Fruit fly (Drosophila melanogaster) whole organism, embryonic: ENCODE measurements around the gene Hn.
A peak's percentile ranks its signal among the peaks of the same experiment; 100 is the strongest.

Source experiments
- Adf1 ChIP-seq: fragments of 200-800 bp; sonication (Bioruptor generic); IDR thresholded peaks from 2 replicates; pipeline ENCODE4 v1.3.6; 2022; ENCODE audit warnings: missing biosample characterization, missing genetic modification characterization
- CG10565 ChIP-seq: fragments of 200-800 bp; sonication (Bioruptor generic); optimal IDR thresholded peaks from 3 replicates; lab custom pipeline; 2016; ENCODE audit warnings: missing biosample characterization, mild to moderate bottlenecking, missing genetic modification characterization
- CG11456 ChIP-seq: fragments of 200-800 bp; sonication (Bioruptor generic); IDR thresholded peaks from 3 replicates; pipeline ENCODE4 v1.3.6; 2022; ENCODE audit warnings: missing biosample characterization, missing genetic modification characterization
- CG11723 ChIP-seq: fragments of 200-800 bp; sonication (Bioruptor generic); optimal IDR thresholded peaks from 2 replicates; lab custom pipeline; 2017; ENCODE audit warnings: missing biosample characterization, mild to moderate bottlenecking, missing genetic modification characterization
- CG12236 ChIP-seq: fragments of 200-800 bp; sonication (Bioruptor generic); optimal IDR thresholded peaks from 2 replicates; lab custom pipeline; 2016; ENCODE audit warnings: missing biosample characterization, missing genetic modification characterization
- CG12391 ChIP-seq: fragments of 200-800 bp; sonication (Bioruptor generic); optimal IDR thresholded peaks from 3 replicates; lab custom pipeline; 2018; ENCODE audit warnings: missing biosample characterization, mild to moderate bottlenecking, missing genetic modification characterization, moderate library complexity
- CG2120 ChIP-seq: fragments of 200-800 bp; sonication (Bioruptor generic); optimal IDR thresholded peaks from 3 replicates; lab custom pipeline; 2016; ENCODE audit warnings: missing biosample characterization, missing genetic modification characterization
- CG30403 ChIP-seq: fragments of 200-800 bp; sonication (Bioruptor generic); optimal IDR thresholded peaks from 3 replicates; lab custom pipeline; 2016; ENCODE audit warnings: missing biosample characterization, missing genetic modification characterization
- CG31441 ChIP-seq: fragments of 200-800 bp; sonication (Bioruptor generic); IDR thresholded peaks from 2 replicates; pipeline ENCODE4 v1.3.6; 2022; ENCODE audit warnings: missing biosample characterization, missing genetic modification characterization
- CG6791 ChIP-seq: fragments of 200-800 bp; sonication (Bioruptor generic); IDR thresholded peaks from 3 replicates; pipeline ENCODE4 v1.3.6; 2022; ENCODE audit warnings: missing biosample characterization, missing genetic modification characterization; ENCODE audit not compliant: partially characterized antibody
- Dek ChIP-seq: fragments of 200-800 bp; sonication (Bioruptor generic); optimal IDR thresholded peaks from 3 replicates; lab custom pipeline; 2019; ENCODE audit warnings: missing biosample characterization, mild to moderate bottlenecking, missing genetic modification characterization, moderate library complexity
- Ets65A ChIP-seq: fragments of 200-800 bp; sonication (Bioruptor generic); peaks from one replicate; lab custom pipeline; 2016; ENCODE audit warnings: missing biosample characterization, missing genetic modification characterization
- H15 ChIP-seq: fragments of 200-800 bp; sonication (Bioruptor generic); IDR thresholded peaks from 3 replicates; pipeline ENCODE4 v1.3.6; 2022; ENCODE audit warnings: missing biosample characterization, missing genetic modification characterization
- H2.0 ChIP-seq: fragments of 200-800 bp; sonication (Bioruptor generic); IDR thresholded peaks from 2 replicates; pipeline ENCODE4 v1.3.6; 2022; ENCODE audit warnings: missing biosample characterization, missing genetic modification characterization
- Hmr ChIP-seq: fragments of 200-800 bp; sonication (Bioruptor generic); optimal IDR thresholded peaks from 3 replicates; lab custom pipeline; 2017; ENCODE audit warnings: mild to moderate bottlenecking, missing biosample characterization, missing genetic modification reagents, missing genetic modification characterization
- Med ChIP-seq: fragments of 200-800 bp; sonication (Bioruptor generic); peaks from one replicate; lab custom pipeline; 2016; ENCODE audit warnings: missing biosample characterization, missing genetic modification characterization, mild to moderate bottlenecking, inconsistent platforms, moderate library complexity
- Pdp1 ChIP-seq, 2 experiments: fragments of 200-800 bp; sonication (Bioruptor generic); optimal IDR thresholded peaks; 3 replicates each; lab custom pipeline; 2016; ENCODE audit warnings: missing biosample characterization in 2 of 2, missing genetic modification characterization in 2 of 2, mild to moderate bottlenecking in 1 of 2, moderate library complexity in 1 of 2
- Sox102F ChIP-seq: fragments of 200-800 bp; sonication (Bioruptor generic); optimal IDR thresholded peaks from 2 replicates; lab custom pipeline; 2018; ENCODE audit warnings: missing biosample characterization, mild to moderate bottlenecking, missing genetic modification characterization, moderate library complexity
- Ssrp ChIP-seq: fragments of 200-800 bp; sonication (Bioruptor generic); optimal IDR thresholded peaks from 2 replicates; lab custom pipeline; 2018; ENCODE audit warnings: missing biosample characterization, mild to moderate bottlenecking, missing genetic modification characterization, moderate library complexity
- Trl ChIP-seq, 3 experiments: fragments of >200 bp in 2 of 3; fragments of 200-800 bp in 1 of 3; sonication (Bioruptor generic) in 1 of 3; optimal IDR thresholded peaks; 2 replicates in 1 of 3; 3 replicates in 2 of 3; lab custom pipeline; 2016 to 2017; ENCODE audit warnings: missing biosample characterization in 1 of 3, missing genetic modification characterization in 1 of 3
- ara ChIP-seq: fragments of 200-800 bp; sonication (Bioruptor generic); IDR thresholded peaks from 2 replicates; pipeline ENCODE4 v1.3.6; 2022; ENCODE audit warnings: missing biosample characterization, missing genetic modification characterization
- bowl ChIP-seq: fragments of 200-800 bp; sonication (Bioruptor generic); IDR thresholded peaks from 2 replicates; pipeline ENCODE4 v1.3.6; 2022; ENCODE audit warnings: missing biosample characterization, missing genetic modification characterization
- cg ChIP-seq: fragments of 200-800 bp; sonication (Bioruptor generic); optimal IDR thresholded peaks from 3 replicates; lab custom pipeline; 2019; ENCODE audit warnings: missing biosample characterization, mild to moderate bottlenecking, missing genetic modification characterization, moderate library complexity
- chinmo ChIP-seq: fragments of 200-800 bp; sonication (Bioruptor generic); IDR thresholded peaks from 4 replicates; pipeline ENCODE4 v1.3.6; 2022; ENCODE audit warnings: missing biosample characterization, missing genetic modification characterization; ENCODE audit not compliant: partially characterized antibody
- dm ChIP-seq: fragments of 200-800 bp; sonication (Bioruptor generic); optimal IDR thresholded peaks from 3 replicates; lab custom pipeline; 2016; ENCODE audit warnings: missing biosample characterization, missing genetic modification characterization
- dmrt11E ChIP-seq: fragments of 200-800 bp; sonication (Bioruptor generic); optimal IDR thresholded peaks from 3 replicates; lab custom pipeline; 2018; ENCODE audit warnings: missing biosample characterization, mild to moderate bottlenecking, missing genetic modification characterization, moderate library complexity
- dysf ChIP-seq: fragments of 200-800 bp; sonication (Bioruptor generic); IDR thresholded peaks from 3 replicates; pipeline ENCODE4 v1.3.6; 2022; ENCODE audit warnings: missing biosample characterization, missing genetic modification characterization
- her ChIP-seq: fragments of 200-800 bp; sonication (Bioruptor generic); optimal IDR thresholded peaks from 2 replicates; lab custom pipeline; 2016; ENCODE audit warnings: missing biosample characterization, missing genetic modification characterization
- slou ChIP-seq: fragments of 200-800 bp; sonication (Bioruptor generic); optimal IDR thresholded peaks from 3 replicates; lab custom pipeline; 2016; ENCODE audit warnings: missing biosample characterization, missing genetic modification characterization
- zen2 ChIP-seq: fragments of 200-800 bp; sonication (Bioruptor generic); IDR thresholded peaks from 3 replicates; pipeline ENCODE4 v1.3.6; 2022; ENCODE audit warnings: missing biosample characterization, missing genetic modification characterization; ENCODE audit not compliant: partially characterized antibody

Gene Hn

dm6 chr3L:7754109-7754508 lies 6.1 kb upstream of the Hn start, which contains the start of gene CG7409:
TSS of gene CG7409 (plus strand) at chr3L:7754409.
- no peak for TF ChIP-seq CG2120 (GFP tag; lab: Kevin White, UChicago)
- TF ChIP-seq CG12236 (GFP tag; lab: Kevin White, UChicago), result no peak
- 0 out of 3 replicates have a peak, but pooled peaks have one; percentile 25 for TF ChIP-seq H15 (GFP tag; lab: Robert Waterston, UW)
- peak; percentile 52 for TF ChIP-seq Ets65A (GFP tag; lab: Kevin White, UChicago)
- no peak for TF ChIP-seq CG6791 (GFP tag; lab: Robert Waterston, UW)
- TF ChIP-seq Adf1 (GFP tag; lab: Robert Waterston, UW), result no peak
- TF ChIP-seq CG31441 (GFP tag; lab: Robert Waterston, UW), result no peak
- peak; percentile 13 for TF ChIP-seq Sox102F
- TF ChIP-seq CG12391 (tag; lab: Kevin White, UChicago), result no peak
- TF ChIP-seq bowl (GFP tag; lab: Robert Waterston, UW), result no peak
- TF ChIP-seq Hmr, result no peak
- 0 out of 3 replicates have a peak, but pooled peaks have one; percentile 10 for TF ChIP-seq dysf (GFP tag; lab: Robert Waterston, UW)
- TF ChIP-seq dm (GFP tag; lab: Kevin White, UChicago), result no peak

dm6 chr3L:7768252-7768651 lies 8.0 kb downstream of the Hn start, which contains the start of gene CG32371:
TSS of gene CG32371 (minus strand) at chr3L:7768352.
- TF ChIP-seq CG11723 (GFP tag; lab: Kevin White, UChicago), result no peak
- TF ChIP-seq dmrt11E, result no peak
- TF ChIP-seq CG11456, result no peak
- no peak for TF ChIP-seq ara (GFP tag; lab: Robert Waterston, UW)
- TF ChIP-seq CG30403 (GFP tag; lab: Kevin White, UChicago), result no peak
- TF ChIP-seq zen2, result no peak
- no peak for TF ChIP-seq her (GFP tag; lab: Kevin White, UChicago)
- no peak for TF ChIP-seq H2.0
- TF ChIP-seq Dek (tag; lab: Kevin White, UChicago), result no peak
- no peak for TF ChIP-seq Ssrp (tag; lab: Kevin White, UChicago)

- TF ChIP-seq Trl (optimal IDR thresholded peaks at IDR 0.05; lab: Kevin White, UChicago) (peak; percentile 22), Trl (GFP tag; optimal IDR thresholded peaks at IDR 0.05; lab: Kevin White, UChicago) (no peak), cg (GFP tag; lab: Kevin White, UChicago) (peak; percentile 17), slou (no peak), chinmo (0 out of 4 replicates have a peak, but pooled peaks have one; percentile 21)
Measured at dm6 chr3L:7772160-7772798, 12.0 kb downstream of the Hn start.

- TF ChIP-seq Med (GFP tag; lab: Kevin White, UChicago), result no peak
- peak; percentile 13 for TF ChIP-seq cg (GFP tag; lab: Kevin White, UChicago)
- TF ChIP-seq, all 482 proteins: peak for 1
Measured at dm6 chr3L:7773529-7773928, 13.3 kb downstream of the Hn start.

- TF ChIP-seq Pdp1 (GFP tag; optimal IDR thresholded peaks at IDR 0.05; lab: Kevin White, UChicago) (peak in 1 of 2 experiments; percentile 62), CG10565 (GFP tag; lab: Kevin White, UChicago) (no peak), dysf (GFP tag; lab: Robert Waterston, UW) (no peak)
Measured at dm6 chr3L:7774698-7775097, 14.4 kb downstream of the Hn start.
